Fruit fly (Drosophila melanogaster) whole organism, embryonic: ENCODE measurements around the gene CG31957.
A peak's percentile ranks its signal among the peaks of the same experiment; 100 is the strongest.

ENCODE experiments used
- B-H1 ChIP-seq: fragments of 200-800 bp; sonication (Bioruptor generic); IDR thresholded peaks from 3 replicates; pipeline ENCODE4 v1.3.6; 2022; ENCODE audit warnings: missing biosample characterization, missing genetic modification characterization
- Bteb2 ChIP-seq: fragments of 200-800 bp; sonication (Bioruptor generic); optimal IDR thresholded peaks from 2 replicates; lab custom pipeline; 2016; ENCODE audit warnings: missing biosample characterization, missing genetic modification characterization
- CG1024 ChIP-seq: fragments of 200-800 bp; sonication (Bioruptor generic); IDR thresholded peaks from 2 replicates; pipeline ENCODE4 v1.3.6; 2022; ENCODE audit warnings: missing biosample characterization, missing genetic modification characterization
- CG10565 ChIP-seq: fragments of 200-800 bp; sonication (Bioruptor generic); optimal IDR thresholded peaks from 3 replicates; lab custom pipeline; 2016; ENCODE audit warnings: missing biosample characterization, mild to moderate bottlenecking, missing genetic modification characterization
- CG13287 ChIP-seq: fragments of 200-800 bp; sonication (Bioruptor generic); IDR thresholded peaks from 2 replicates; pipeline ENCODE4 v1.3.6; 2022; ENCODE audit warnings: missing biosample characterization, missing genetic modification characterization; ENCODE audit not compliant: partially characterized antibody
- CG14441 ChIP-seq: fragments of 200-800 bp; sonication (Bioruptor generic); IDR thresholded peaks from 2 replicates; pipeline ENCODE4 v1.3.6; 2022; ENCODE audit warnings: missing biosample characterization, missing genetic modification characterization
- CG15514 ChIP-seq: fragments of 200-800 bp; sonication (Bioruptor generic); optimal IDR thresholded peaks from 3 replicates; lab custom pipeline; 2017; ENCODE audit warnings: missing biosample characterization, missing genetic modification characterization, mild to moderate bottlenecking, moderate library complexity, missing genetic modification reagents
- CG1647 ChIP-seq: fragments of 200-800 bp; sonication (Bioruptor generic); optimal IDR thresholded peaks from 3 replicates; lab custom pipeline; 2016; ENCODE audit warnings: missing biosample characterization, missing genetic modification characterization
- CG16813 ChIP-seq: fragments of 200-800 bp; sonication (Bioruptor generic); IDR thresholded peaks from 3 replicates; pipeline ENCODE4 v1.3.6; 2022; ENCODE audit warnings: missing biosample characterization, missing genetic modification characterization; ENCODE audit not compliant: partially characterized antibody
- CG18764 ChIP-seq: fragments of 200-800 bp; sonication (Bioruptor generic); optimal IDR thresholded peaks from 3 replicates; lab custom pipeline; 2016; ENCODE audit warnings: missing biosample characterization, missing genetic modification characterization
- CG32772 ChIP-seq: fragments of 200-800 bp; sonication (Bioruptor generic); IDR thresholded peaks from 2 replicates; pipeline ENCODE4 v1.3.6; 2022; ENCODE audit warnings: missing biosample characterization, missing genetic modification characterization
- CG33557 ChIP-seq: fragments of 200-800 bp; sonication (Bioruptor generic); optimal IDR thresholded peaks from 2 replicates; lab custom pipeline; 2019; ENCODE audit warnings: missing biosample characterization, mild to moderate bottlenecking, missing genetic modification characterization, moderate library complexity
- CG43689 ChIP-seq: fragments of 200-800 bp; sonication (Bioruptor generic); IDR thresholded peaks from 2 replicates; pipeline ENCODE4 v1.3.6; 2022; ENCODE audit warnings: missing biosample characterization, missing genetic modification characterization
- CG5180 ChIP-seq: fragments of 200-800 bp; sonication (Bioruptor generic); optimal IDR thresholded peaks from 3 replicates; lab custom pipeline; 2017; ENCODE audit warnings: missing biosample characterization, missing genetic modification characterization, mild to moderate bottlenecking, moderate library complexity, missing genetic modification reagents
- CG6654 ChIP-seq: fragments of 200-800 bp; sonication (Bioruptor generic); optimal IDR thresholded peaks from 2 replicates; lab custom pipeline; 2017; ENCODE audit warnings: missing biosample characterization, mild to moderate bottlenecking, missing genetic modification characterization
- CG6854 ChIP-seq: fragments of 200-800 bp; sonication (Bioruptor generic); optimal IDR thresholded peaks from 3 replicates; lab custom pipeline; 2017; ENCODE audit warnings: missing biosample characterization, mild to moderate bottlenecking, missing genetic modification characterization
- CG7556 ChIP-seq: fragments of 200-800 bp; sonication (Bioruptor generic); optimal IDR thresholded peaks from 2 replicates; lab custom pipeline; 2017; ENCODE audit warnings: missing biosample characterization, mild to moderate bottlenecking, missing genetic modification characterization
- CG8478 ChIP-seq: fragments of >200 bp; optimal IDR thresholded peaks from 2 replicates; lab custom pipeline; 2018
- CG9609 ChIP-seq: fragments of 200-800 bp; sonication (Bioruptor generic); optimal IDR thresholded peaks from 3 replicates; lab custom pipeline; 2016; ENCODE audit warnings: missing biosample characterization, missing genetic modification characterization
- CG9797 ChIP-seq: fragments of 200-800 bp; sonication (Bioruptor generic); optimal IDR thresholded peaks from 3 replicates; lab custom pipeline; 2018; ENCODE audit warnings: missing biosample characterization, mild to moderate bottlenecking, missing genetic modification characterization
- Doc3 ChIP-seq: fragments of 200-800 bp; sonication (Bioruptor generic); IDR thresholded peaks from 3 replicates; pipeline ENCODE4 v1.3.6; 2022; ENCODE audit warnings: missing biosample characterization, missing genetic modification characterization; ENCODE audit not compliant: partially characterized antibody
- Ets97D ChIP-seq: fragments of 200-800 bp; sonication (Bioruptor generic); optimal IDR thresholded peaks from 3 replicates; lab custom pipeline; 2016; ENCODE audit warnings: missing biosample characterization, missing genetic modification characterization
- Fer1 ChIP-seq: fragments of 200-800 bp; sonication (Bioruptor generic); optimal IDR thresholded peaks from 2 replicates; lab custom pipeline; 2017; ENCODE audit warnings: missing biosample characterization, mild to moderate bottlenecking, missing genetic modification characterization
- HLH54F ChIP-seq: fragments of 200-800 bp; sonication (Bioruptor generic); optimal IDR thresholded peaks from 3 replicates; lab custom pipeline; 2016; ENCODE audit warnings: missing biosample characterization, missing genetic modification characterization
- Hey ChIP-seq: fragments of 200-800 bp; sonication (Bioruptor generic); optimal IDR thresholded peaks from 3 replicates; lab custom pipeline; 2018; ENCODE audit warnings: missing biosample characterization, mild to moderate bottlenecking, missing genetic modification characterization
- Hmr ChIP-seq: fragments of 200-800 bp; sonication (Bioruptor generic); optimal IDR thresholded peaks from 3 replicates; lab custom pipeline; 2017; ENCODE audit warnings: mild to moderate bottlenecking, missing biosample characterization, missing genetic modification reagents, missing genetic modification characterization
- Hr39 ChIP-seq: fragments of >200 bp; optimal IDR thresholded peaks from 2 replicates; lab custom pipeline; 2017
- Hsf ChIP-seq: fragments of 200-800 bp; sonication (Bioruptor generic); optimal IDR thresholded peaks from 3 replicates; lab custom pipeline; 2016; ENCODE audit warnings: missing biosample characterization, missing genetic modification characterization
- MBD-R2 ChIP-seq: fragments of 200-800 bp; sonication (Bioruptor generic); IDR thresholded peaks from 2 replicates; pipeline ENCODE4 v1.3.6; 2022; ENCODE audit warnings: missing biosample characterization, missing genetic modification characterization
- NK7.1 ChIP-seq: fragments of 200-800 bp; sonication (Bioruptor generic); optimal IDR thresholded peaks from 3 replicates; lab custom pipeline; 2016; ENCODE audit warnings: missing biosample characterization, missing genetic modification characterization
- Pdp1 ChIP-seq, 2 experiments: fragments of 200-800 bp; sonication (Bioruptor generic); optimal IDR thresholded peaks; 3 replicates each; lab custom pipeline; 2016; ENCODE audit warnings: missing biosample characterization in 2 of 2, missing genetic modification characterization in 2 of 2, mild to moderate bottlenecking in 1 of 2, moderate library complexity in 1 of 2
- Xbp1 ChIP-seq: fragments of 200-800 bp; sonication (Bioruptor generic); optimal IDR thresholded peaks from 3 replicates; lab custom pipeline; 2016; ENCODE audit warnings: missing biosample characterization, mild to moderate bottlenecking, missing genetic modification characterization
- ap ChIP-seq: fragments of 200-800 bp; sonication (Bioruptor generic); IDR thresholded peaks from 2 replicates; pipeline ENCODE4 v1.3.6; 2022; ENCODE audit warnings: missing biosample characterization, missing genetic modification characterization
- br ChIP-seq: fragments of >200 bp; optimal IDR thresholded peaks from 2 replicates; lab custom pipeline; 2017
- crp ChIP-seq, 2 experiments: fragments of 200-800 bp; sonication (Bioruptor generic); optimal IDR thresholded peaks; 2 replicates in 1 of 2; 3 replicates in 1 of 2; lab custom pipeline; 2017; ENCODE audit warnings: missing biosample characterization in 2 of 2, missing genetic modification characterization in 2 of 2, mild to moderate bottlenecking in 1 of 2, moderate library complexity in 1 of 2
- disco-r ChIP-seq: fragments of 200-800 bp; sonication (Bioruptor generic); optimal IDR thresholded peaks from 2 replicates; lab custom pipeline; 2016; ENCODE audit warnings: missing biosample characterization, missing genetic modification characterization
- eyg ChIP-seq: fragments of 200-800 bp; sonication (Bioruptor generic); optimal IDR thresholded peaks from 3 replicates; lab custom pipeline; 2016; ENCODE audit warnings: missing biosample characterization, missing genetic modification characterization
- fd96Cb ChIP-seq: fragments of 200-800 bp; sonication (Bioruptor generic); optimal IDR thresholded peaks from 2 replicates; lab custom pipeline; 2018; ENCODE audit warnings: missing biosample characterization, mild to moderate bottlenecking, missing genetic modification characterization, moderate library complexity
- fru ChIP-seq: fragments of >200 bp; optimal IDR thresholded peaks from 2 replicates; lab custom pipeline; 2017
- gsb-n ChIP-seq: fragments of 200-800 bp; sonication (Bioruptor generic); optimal IDR thresholded peaks from 3 replicates; lab custom pipeline; 2018; ENCODE audit warnings: missing biosample characterization, mild to moderate bottlenecking, missing genetic modification characterization
- hkb ChIP-seq, 2 experiments: fragments of 200-800 bp in 1 of 2; fragments of >200 bp in 1 of 2; sonication (Bioruptor generic) in 1 of 2; IDR thresholded peaks in 1 of 2; optimal IDR thresholded peaks in 1 of 2; 2 replicates each; pipeline versions ENCODE4 v1.3.6 to Lab custom; 2017 to 2022; ENCODE audit warnings: missing biosample characterization in 1 of 2, missing genetic modification characterization in 1 of 2
- lbe ChIP-seq: fragments of 200-800 bp; sonication (Bioruptor generic); optimal IDR thresholded peaks from 2 replicates; lab custom pipeline; 2016; ENCODE audit warnings: missing biosample characterization, mild to moderate bottlenecking, missing genetic modification characterization
- mam ChIP-seq: fragments of 200-800 bp; sonication (Bioruptor generic); optimal IDR thresholded peaks from 3 replicates; lab custom pipeline; 2016; ENCODE audit warnings: missing biosample characterization, missing genetic modification characterization
- p53 ChIP-seq: fragments of 200-800 bp; sonication (Bioruptor generic); optimal IDR thresholded peaks from 2 replicates; lab custom pipeline; 2016; ENCODE audit warnings: missing biosample characterization, missing genetic modification characterization
- repo ChIP-seq: fragments of 200-800 bp; sonication (Bioruptor generic); optimal IDR thresholded peaks from 2 replicates; lab custom pipeline; 2016; ENCODE audit warnings: missing biosample characterization, missing genetic modification characterization
- stc ChIP-seq: fragments of 200-800 bp; sonication (Bioruptor generic); IDR thresholded peaks from 2 replicates; pipeline ENCODE4 v1.3.6; 2022; ENCODE audit warnings: missing biosample characterization, missing genetic modification characterization
- tna ChIP-seq: fragments of 200-800 bp; sonication (Bioruptor generic); IDR thresholded peaks from 2 replicates; pipeline ENCODE4 v1.3.6; 2022; ENCODE audit warnings: missing biosample characterization, missing genetic modification characterization; ENCODE audit not compliant: partially characterized antibody
- trh ChIP-seq: fragments of 200-800 bp; sonication (Bioruptor generic); optimal IDR thresholded peaks from 2 replicates; lab custom pipeline; 2016; ENCODE audit warnings: missing biosample characterization, missing genetic modification characterization
- tup ChIP-seq: fragments of 200-800 bp; sonication (Bioruptor generic); optimal IDR thresholded peaks from 2 replicates; lab custom pipeline; 2016; ENCODE audit warnings: missing biosample characterization, mild to moderate bottlenecking, missing genetic modification characterization, moderate library complexity
- wek ChIP-seq: fragments of 200-800 bp; sonication (Bioruptor generic); optimal IDR thresholded peaks from 3 replicates; lab custom pipeline; 2018; ENCODE audit warnings: missing biosample characterization, mild to moderate bottlenecking, missing genetic modification characterization, moderate library complexity
- zen ChIP-seq: fragments of 200-800 bp; sonication (Bioruptor generic); optimal IDR thresholded peaks from 3 replicates; lab custom pipeline; 2018; ENCODE audit warnings: missing biosample characterization, mild to moderate bottlenecking, missing genetic modification characterization, moderate library complexity

CG31957 gene

dm6 chr2L:3844898-3845713 lies 27.2 kb downstream of the CG31957 start (continued):
- TF ChIP-seq CG8478 (no peak), tna (no peak), CG15514 (GFP tag; lab: Kevin White, UChicago) (no peak), mam (GFP tag; lab: Kevin White, UChicago) (no peak), tup (no peak), HLH54F (GFP tag; lab: Kevin White, UChicago) (no peak), stc (GFP tag; lab: Robert Waterston, UW) (no peak), CG9609 (GFP tag; lab: Kevin White, UChicago) (no peak), CG1647 (no peak), CG16813 (GFP tag; lab: Robert Waterston, UW) (no peak), B-H1 (GFP tag; lab: Robert Waterston, UW) (no peak), CG7556 (no peak), ap (no peak), CG9797 (GFP tag; lab: Kevin White, UChicago) (no peak), Hey (tag; lab: Kevin White, UChicago) (no peak), CG33557 (GFP tag; lab: Kevin White, UChicago) (no peak), Hsf (GFP tag; lab: Kevin White, UChicago) (no peak), Ets97D (no peak), CG13287 (GFP tag; lab: Robert Waterston, UW) (no peak), wek (GFP tag; lab: Kevin White, UChicago) (no peak), eyg (GFP tag; lab: Kevin White, UChicago) (no peak), fd96Cb (tag; lab: Kevin White, UChicago) (peak; percentile 21), trh (GFP tag; lab: Kevin White, UChicago) (no peak), NK7.1 (no peak), repo (no peak), CG1024 (GFP tag; lab: Robert Waterston, UW) (no peak), Doc3 (GFP tag; lab: Robert Waterston, UW) (no peak), CG32772 (GFP tag; lab: Robert Waterston, UW) (no peak), p53 (GFP tag; lab: Kevin White, UChicago) (no peak), CG5180 (GFP tag; lab: Kevin White, UChicago) (no peak), CG14441 (GFP tag; lab: Robert Waterston, UW) (no peak), zen (no peak), crp (GFP tag; optimal IDR thresholded peaks at IDR 0.05; lab: Kevin White, UChicago) (no peak), CG6654 (GFP tag; lab: Kevin White, UChicago) (no peak), CG18764 (GFP tag; lab: Kevin White, UChicago) (no peak), lbe (GFP tag; lab: Kevin White, UChicago) (no peak), MBD-R2 (GFP tag; lab: Robert Waterston, UW) (no peak), CG6854 (no peak), Pdp1 (GFP tag; optimal IDR thresholded peaks at IDR 0.05; lab: Kevin White, UChicago) (no peak), br (lab: Kevin White, UChicago) (no peak), CG43689 (GFP tag; lab: Robert Waterston, UW) (no peak), Hmr (no peak), Xbp1 (GFP tag; lab: Kevin White, UChicago) (no peak), fru (lab: Kevin White, UChicago) (no peak), hkb (optimal IDR thresholded peaks at IDR 0.05; lab: Kevin White, UChicago) (no peak), hkb (GFP tag; IDR thresholded peaks at IDR 0.05; lab: Robert Waterston, UW) (no peak), Bteb2 (no peak), Hr39 (no peak), gsb-n (tag; lab: Kevin White, UChicago) (peak; percentile 83), Fer1 (GFP tag; lab: Kevin White, UChicago) (no peak), disco-r (GFP tag; lab: Kevin White, UChicago) (no peak), CG10565 (GFP tag; lab: Kevin White, UChicago) (no peak)
